Worm (Caenorhabditis elegans) whole organism, L1 larva: Measurements from ENCODE around the gene W05E10.5.

Experiments
- elt-3 ChIP-seq, 6 experiments: fragments of 150-350 bp in 1 of 6; sonication (generic microtip); optimal IDR thresholded peaks; 2 replicates each; lab custom pipeline; 2017 to 2018; ENCODE audit warnings: missing biosample characterization in 6 of 6, missing genetic modification characterization in 6 of 6, inconsistent platforms in 1 of 6
- lin-15B ChIP-seq: fragments of 150-350 bp; sonication (generic microtip); optimal IDR thresholded peaks from 3 replicates; lab custom pipeline; 2014; ENCODE audit warnings: missing biosample characterization, missing genetic modification characterization
- lin-39 ChIP-seq: fragments of 150-350 bp; optimal IDR thresholded peaks from 2 replicates; lab custom pipeline; 2014; ENCODE audit warnings: missing biosample characterization, missing genetic modification reagents, missing genetic modification characterization
- mep-1 ChIP-seq: fragments of 150-350 bp; optimal IDR thresholded peaks from 2 replicates; lab custom pipeline; 2014; ENCODE audit warnings: missing biosample characterization, missing genetic modification characterization
- skn-1 ChIP-seq: fragments of 150-350 bp; optimal IDR thresholded peaks from 2 replicates; lab custom pipeline; 2014; ENCODE audit warnings: missing biosample characterization, missing genetic modification characterization
- tlp-1 ChIP-seq: fragments of 150-350 bp; optimal IDR thresholded peaks from 2 replicates; lab custom pipeline; 2014; ENCODE audit warnings: missing biosample characterization, missing genetic modification characterization

ce11 chrV:11691553-11691952, 3.9 kb downstream of the W05E10.5 start, which contains the start of gene W05E10.1:
- TF ChIP-seq skn-1 (tag; lab: Kevin White, UChicago) (no peak), lin-39 (no peak), lin-15B (no peak), mep-1 (tag; lab: Kevin White, UChicago) (no peak), elt-3 (tag; optimal IDR thresholded peaks at IDR 0.05; lab: Kevin White, UChicago) (no peak), tlp-1 (no peak)
